Worm (Caenorhabditis elegans) whole organism, L1 larva: Measurements from ENCODE around the gene dhs-8.

Experiments used
- elt-2 ChIP-seq: sonication (generic microtip); optimal IDR thresholded peaks from 2 replicates; lab custom pipeline; 2016; ENCODE audit warnings: missing genetic modification characterization, mild to moderate bottlenecking, inconsistent platforms, missing compliant biosample characterization, missing genetic modification reagents
- mep-1 ChIP-seq: fragments of 150-350 bp; optimal IDR thresholded peaks from 2 replicates; lab custom pipeline; 2014; ENCODE audit warnings: missing biosample characterization, missing genetic modification characterization
- xbp-1 ChIP-seq: sonication (generic microtip); optimal IDR thresholded peaks from 2 replicates; lab custom pipeline; 2016; ENCODE audit warnings: missing genetic modification characterization, missing compliant biosample characterization

ce11 chrII:14510162-14510561, 12.3 kb downstream of the dhs-8 start:
- TF ChIP-seq xbp-1 (no peak), elt-2 (tag; lab: Kevin White, UChicago) (peak; percentile 39), mep-1 (no peak)
